Worm (Caenorhabditis elegans): ENCODE results near the gene T09A5.4.
A peak's percentile ranks its signal among the peaks of the same experiment; 100 is the strongest.

The T09A5.4 gene

ce11 chrII:7887295-7887694 is 41.3 kb downstream of the T09A5.4 start (continued):
- no peak for TF ChIP-seq K11D2.4 (GFP tag; IDR thresholded peaks at IDR 0.05)
- no peak for TF ChIP-seq ceh-79 (tag; optimal IDR thresholded peaks at IDR 0.05)
- no peak for TF ChIP-seq B0261.1 (tag; optimal IDR thresholded peaks at IDR 0.05)
- no peak for TF ChIP-seq snpc-1.1 (tag; optimal IDR thresholded peaks at IDR 0.05; ENCODE audit: insufficient read depth)
- no peak for TF ChIP-seq Y53F4B.3 (GFP tag; IDR thresholded peaks at IDR 0.05)

ce11 chrII:7888759-7889158 is 42.8 kb downstream of the T09A5.4 start:
- TF ChIP-seq die-1 (tag; optimal IDR thresholded peaks at IDR 0.05) (no peak), cebp-1 (GFP tag; IDR thresholded peaks at IDR 0.05) (no peak), cebp-1 (tag; optimal IDR thresholded peaks at IDR 0.05) (peak; percentile 12), F57C9.4 (tag; optimal IDR thresholded peaks at IDR 0.05) (no peak), nfya-2 (GFP tag; IDR thresholded peaks at IDR 0.05) (no peak), ceh-27 (GFP tag; optimal IDR thresholded peaks at IDR 0.05) (no peak), pha-4 (tag; optimal IDR thresholded peaks at IDR 0.05) (peak; percentile 59)

ce11 chrII:7889321-7889720 is 43.3 kb downstream of the T09A5.4 start:
- TF ChIP-seq nhr-80 (tag; optimal IDR thresholded peaks at IDR 0.05), result peak; percentile 49
- TF ChIP-seq B0261.1 (tag; optimal IDR thresholded peaks at IDR 0.05), result no peak

ce11 chrII:7891869-7892615 is 46.1 kb downstream of the T09A5.4 start:
- TF ChIP-seq atf-7 (tag; optimal IDR thresholded peaks at IDR 0.05) (peak; percentile 1), rec-8 (tag; optimal IDR thresholded peaks at IDR 0.05) (no peak), cebp-1 (GFP tag; IDR thresholded peaks at IDR 0.05) (no peak), cebp-1 (tag; optimal IDR thresholded peaks at IDR 0.05) (peak; percentile 33), Y53F4B.3 (GFP tag; IDR thresholded peaks at IDR 0.05) (no peak), Y67H2A.10 (GFP tag; conservative IDR thresholded peaks at IDR 0.05) (no peak), ztf-18 (tag; optimal IDR thresholded peaks at IDR 0.05) (no peak), ztf-25 (GFP tag; IDR thresholded peaks at IDR 0.05) (no peak), nhr-120 (GFP tag; IDR thresholded peaks at IDR 0.05) (no peak), nfyb-1 (GFP tag; IDR thresholded peaks at IDR 0.05) (0 out of 2 replicates have a peak, but pooled peaks have one; percentile 7), ztf-22 (GFP tag; optimal IDR thresholded peaks at IDR 0.05) (no peak), akir-1 (GFP tag; optimal IDR thresholded peaks at IDR 0.05) (no peak), dox-1 (GFP tag; IDR thresholded peaks at IDR 0.05) (no peak), F39B2.1 (GFP tag; IDR thresholded peaks at IDR 0.05) (no peak), snpc-1.1 (tag; optimal IDR thresholded peaks at IDR 0.05; ENCODE audit: insufficient read depth) (no peak), snpc-4 (GFP tag; optimal IDR thresholded peaks at IDR 0.05) (no peak), snpc-4 (tag; optimal IDR thresholded peaks at IDR 0.05) (peak in 1 of 4 experiments; percentile 4), nhr-179 (tag; optimal IDR thresholded peaks at IDR 0.05) (no peak), ama-1 (optimal IDR thresholded peaks at IDR 0.05) (no peak), ama-1 (GFP tag; optimal IDR thresholded peaks at IDR 0.05) (no peak), nhr-80 (tag; optimal IDR thresholded peaks at IDR 0.05) (peak; percentile 62), F22D6.2 (tag; optimal IDR thresholded peaks at IDR 0.05) (no peak), F33H1.4 (GFP tag; IDR thresholded peaks at IDR 0.05) (no peak), Y53G8AR.9 (GFP tag; conservative IDR thresholded peaks at IDR 0.05) (no peak), aptf-2 (GFP tag; conservative IDR thresholded peaks at IDR 0.05) (no peak), hmg-20 (GFP tag; IDR thresholded peaks at IDR 0.05) (no peak), hmg-1.2 (GFP tag; IDR thresholded peaks at IDR 0.05) (peak; percentile 48; the same call in 1 of the 2 replicates), efl-1 (GFP tag; optimal IDR thresholded peaks at IDR 0.05) (no peak), lin-35 (GFP tag; optimal IDR thresholded peaks at IDR 0.05) (peak in 1 of 3 experiments; percentile 65), K12H6.12 (tag; optimal IDR thresholded peaks at IDR 0.05) (peak; percentile 38), nfya-1 (tag; optimal IDR thresholded peaks at IDR 0.05; ENCODE audit: borderline replicate concordance, insufficient read depth) (no peak), hlh-26 (GFP tag; conservative IDR thresholded peaks at IDR 0.05) (no peak), attf-5 (GFP tag; optimal IDR thresholded peaks at IDR 0.05) (no peak), madf-10 (tag; optimal IDR thresholded peaks at IDR 0.05) (no peak)

Data from whole organism, young adult.